Worm (Caenorhabditis elegans): ENCODE data around the gene sftb-1.

- no peak for TF ChIP-seq ets-4 (tag; optimal IDR thresholded peaks at IDR 0.05)
- no peak for TF ChIP-seq nhr-11 (tag; optimal IDR thresholded peaks at IDR 0.05)
- no peak for TF ChIP-seq K09A11.1 (tag; optimal IDR thresholded peaks at IDR 0.05; ENCODE audit: insufficient read depth)
- no peak for TF ChIP-seq fax-1 (tag; optimal IDR thresholded peaks at IDR 0.05)
- no peak for TF ChIP-seq nfya-1 (tag; optimal IDR thresholded peaks at IDR 0.05)
- no peak for TF ChIP-seq ama-1 (optimal IDR thresholded peaks at IDR 0.05)
- TF ChIP-seq tbx-2 (tag; optimal IDR thresholded peaks at IDR 0.05), result no peak
- TF ChIP-seq ztf-16 (tag; optimal IDR thresholded peaks at IDR 0.05), result no peak
Measured at ce11 chrIII:4302780-4303179, 33.7 kb upstream of the sftb-1 start.
